Fruit fly (Drosophila melanogaster): ENCODE measurements around the gene ine.
A peak's percentile ranks its signal among the peaks of the same experiment; 100 is the strongest.

The ine gene

dm6 chr2L:4476672-4477273, at the start of gene ine:
Gene ine, minus strand, starts transcription at chr2L:4477022.
- TF ChIP-seq CG32532 (GFP tag; IDR thresholded peaks at IDR 0.05), result peak; percentile 22; the same call in 1 of the 2 replicates
- TF ChIP-seq mld (GFP tag; IDR thresholded peaks at IDR 0.05; ENCODE audit: partially characterized antibody), result no peak
- TF ChIP-seq ranshi (GFP tag; IDR thresholded peaks at IDR 0.05), result 0 out of 2 replicates have a peak, but pooled peaks have one; percentile 33
- 0 out of 2 replicates have a peak, but pooled peaks have one; percentile 6 for TF ChIP-seq MBD-R2 (GFP tag; IDR thresholded peaks at IDR 0.05)
- no peak for TF ChIP-seq wek (GFP tag; optimal IDR thresholded peaks at IDR 0.05)
- TF ChIP-seq HmgD (GFP tag; optimal IDR thresholded peaks at IDR 0.05), result no peak
- no peak for TF ChIP-seq row (GFP tag; IDR thresholded peaks at IDR 0.05)
- peak; percentile 35; the same call in 1 of the 2 replicates for TF ChIP-seq vvl (GFP tag; IDR thresholded peaks at IDR 0.05)
- TF ChIP-seq rib (GFP tag; IDR thresholded peaks at IDR 0.05), result peak; percentile 54; the same call in 1 of the 2 replicates
- TF ChIP-seq CG13894 (tag; optimal IDR thresholded peaks at IDR 0.05), result peak; percentile 98
- TF ChIP-seq CG7372 (GFP tag; IDR thresholded peaks at IDR 0.05), result no peak
- TF ChIP-seq mirr (GFP tag; optimal IDR thresholded peaks at IDR 0.05), result peak; percentile 63
- TF ChIP-seq cwo (GFP tag; optimal IDR thresholded peaks at IDR 0.05), result peak; percentile 64
- peak; percentile 35 for TF ChIP-seq Ets65A (GFP tag)
- TF ChIP-seq jumu (GFP tag; optimal IDR thresholded peaks at IDR 0.05), result no peak
- TF ChIP-seq nmo (GFP tag; optimal IDR thresholded peaks at IDR 0.05), result no peak
- TF ChIP-seq mam (GFP tag; optimal IDR thresholded peaks at IDR 0.05), result no peak
- peak; percentile 81 for TF ChIP-seq grn (GFP tag; optimal IDR thresholded peaks at IDR 0.05)
- TF ChIP-seq sd (tag; optimal IDR thresholded peaks at IDR 0.05), result peak; percentile 77
- TF ChIP-seq so (GFP tag; IDR thresholded peaks at IDR 0.05), result 0 out of 3 replicates have a peak, but pooled peaks have one; percentile 23
- TF ChIP-seq CG17359 (tag; optimal IDR thresholded peaks at IDR 0.05), result no peak
- no peak for TF ChIP-seq dmrt11E (tag; optimal IDR thresholded peaks at IDR 0.05)
- peak; percentile 46; the same call in 1 of the 2 replicates for TF ChIP-seq Drgx (GFP tag; IDR thresholded peaks at IDR 0.05)
- TF ChIP-seq exex (tag; optimal IDR thresholded peaks at IDR 0.05), result peak; percentile 71
- TF ChIP-seq scrt (GFP tag; optimal IDR thresholded peaks at IDR 0.05), result no peak
- no peak for TF ChIP-seq CG8359 (GFP tag; optimal IDR thresholded peaks at IDR 0.05; ENCODE audit: borderline replicate concordance)
- TF ChIP-seq CG6175 (GFP tag; IDR thresholded peaks at IDR 0.05), result peak; percentile 95
- no peak for TF ChIP-seq knrl (GFP tag; IDR thresholded peaks at IDR 0.05; ENCODE audit: partially characterized antibody)
- TF ChIP-seq D19B (GFP tag; optimal IDR thresholded peaks at IDR 0.05), result peak; percentile 28
- TF ChIP-seq lmd (GFP tag; IDR thresholded peaks at IDR 0.05), result no peak
- TF ChIP-seq Trl (optimal IDR thresholded peaks at IDR 0.05), result peak; percentile 32 to 50
- TF ChIP-seq Trl (GFP tag; optimal IDR thresholded peaks at IDR 0.05), result no peak
- no peak for TF ChIP-seq fd96Cb (tag; optimal IDR thresholded peaks at IDR 0.05)
- TF ChIP-seq Hr78 (GFP tag; optimal IDR thresholded peaks at IDR 0.05), result peak in 1 of 2 experiments; percentile 4
- TF ChIP-seq BEAF-32 (GFP tag; optimal IDR thresholded peaks at IDR 0.05), result no peak
- TF ChIP-seq cg (GFP tag; optimal IDR thresholded peaks at IDR 0.05), result peak; percentile 50
- TF ChIP-seq chinmo (GFP tag; IDR thresholded peaks at IDR 0.05; ENCODE audit: partially characterized antibody), result 0 out of 4 replicates have a peak, but pooled peaks have one; percentile 62
- TF ChIP-seq CG13287 (GFP tag; IDR thresholded peaks at IDR 0.05; ENCODE audit: partially characterized antibody), result peak; percentile 34; the same call in 1 of the 2 replicates
- TF ChIP-seq Bgb (GFP tag; IDR thresholded peaks at IDR 0.05; ENCODE audit: partially characterized antibody), result 0 out of 2 replicates have a peak, but pooled peaks have one; percentile 28
- TF ChIP-seq Med (GFP tag), result peak; percentile 74
- TF ChIP-seq gsb-n (tag; optimal IDR thresholded peaks at IDR 0.05), result no peak
- peak; percentile 56 for TF ChIP-seq Jarid2 (GFP tag; optimal IDR thresholded peaks at IDR 0.05)
- TF ChIP-seq Abd-B (GFP tag; optimal IDR thresholded peaks at IDR 0.05), result no peak
- TF ChIP-seq Dll (GFP tag; IDR thresholded peaks at IDR 0.05; ENCODE audit: partially characterized antibody), result 0 out of 4 replicates have a peak, but pooled peaks have one; percentile 12
- TF ChIP-seq zfh1 (GFP tag; IDR thresholded peaks at IDR 0.05), result 0 out of 3 replicates have a peak, but pooled peaks have one; percentile 17
